Worm (Caenorhabditis elegans) whole organism, L2 larva: Measurements from ENCODE around the gene Y62E10A.3.

Experiments used
- aly-2 ChIP-seq: fragments of 150-350 bp; optimal IDR thresholded peaks from 2 replicates; lab custom pipeline; 2014; ENCODE audit warnings: missing biosample characterization, missing genetic modification characterization
- lin-13 ChIP-seq: fragments of 150-350 bp; optimal IDR thresholded peaks from 2 replicates; lab custom pipeline; 2014; ENCODE audit warnings: missing biosample characterization, missing genetic modification reagents, missing genetic modification characterization
- nhr-11 ChIP-seq: fragments of 150-350 bp; optimal IDR thresholded peaks from 2 replicates; lab custom pipeline; 2014; ENCODE audit warnings: missing biosample characterization, missing genetic modification characterization
- nhr-237 ChIP-seq: fragments of 150-350 bp; optimal IDR thresholded peaks from 2 replicates; lab custom pipeline; 2014; ENCODE audit warnings: missing biosample characterization, missing genetic modification characterization
- sma-3 ChIP-seq: sonication (generic microtip); optimal IDR thresholded peaks from 2 replicates; lab custom pipeline; 2016; ENCODE audit warnings: missing genetic modification reagents, missing genetic modification characterization, missing compliant biosample characterization
- sma-9 ChIP-seq, 2 experiments: fragments of 150-350 bp in 1 of 2; sonication (generic microtip) in 1 of 2; optimal IDR thresholded peaks; 2 replicates each; lab custom pipeline; 2014 to 2016; ENCODE audit warnings: missing genetic modification characterization in 2 of 2, mild to moderate bottlenecking in 1 of 2, missing biosample characterization in 1 of 2, missing compliant biosample characterization in 1 of 2, missing genetic modification reagents in 1 of 2, moderate library complexity in 1 of 2
- snpc-4 ChIP-seq: fragments of 150-350 bp; optimal IDR thresholded peaks from 2 replicates; lab custom pipeline; 2014; ENCODE audit warnings: missing biosample characterization, missing genetic modification characterization
- unc-62 ChIP-seq: fragments of 150-350 bp; optimal IDR thresholded peaks from 2 replicates; lab custom pipeline; 2014; ENCODE audit warnings: missing biosample characterization, missing genetic modification reagents, missing genetic modification characterization

- TF ChIP-seq snpc-4 (tag; lab: Kevin White, UChicago) (no peak), nhr-237 (no peak), nhr-11 (no peak), sma-9 (GFP tag; optimal IDR thresholded peaks at IDR 0.05; lab: Kevin White, UChicago) (peak; percentile 63), sma-9 (tag; optimal IDR thresholded peaks at IDR 0.05; lab: Kevin White, UChicago) (no peak), lin-13 (GFP tag; lab: Kevin White, UChicago) (no peak), aly-2 (tag; lab: Kevin White, UChicago) (no peak), unc-62 (GFP tag; lab: Kevin White, UChicago) (no peak), sma-3 (GFP tag; lab: Kevin White, UChicago) (peak; percentile 20)
These were observed 36.3 kb upstream of the Y62E10A.3 start for ce11 chrIV:13396375-13396774.
